Worm (Caenorhabditis elegans) whole organism, L3 larva: ENCODE data around the gene nspb-2.
A peak's percentile ranks its signal among the peaks of the same experiment; 100 is the strongest.

Experiments used
- elt-2 ChIP-seq: sonication (generic microtip); optimal IDR thresholded peaks from 2 replicates; lab custom pipeline; 2016; ENCODE audit warnings: missing genetic modification reagents, mild to moderate bottlenecking, missing genetic modification characterization, missing compliant biosample characterization
- nhr-77 ChIP-seq: fragments of 150-350 bp; optimal IDR thresholded peaks from 2 replicates; lab custom pipeline; 2014; ENCODE audit warnings: missing biosample characterization, missing genetic modification characterization

Gene nspb-2

DNA sequence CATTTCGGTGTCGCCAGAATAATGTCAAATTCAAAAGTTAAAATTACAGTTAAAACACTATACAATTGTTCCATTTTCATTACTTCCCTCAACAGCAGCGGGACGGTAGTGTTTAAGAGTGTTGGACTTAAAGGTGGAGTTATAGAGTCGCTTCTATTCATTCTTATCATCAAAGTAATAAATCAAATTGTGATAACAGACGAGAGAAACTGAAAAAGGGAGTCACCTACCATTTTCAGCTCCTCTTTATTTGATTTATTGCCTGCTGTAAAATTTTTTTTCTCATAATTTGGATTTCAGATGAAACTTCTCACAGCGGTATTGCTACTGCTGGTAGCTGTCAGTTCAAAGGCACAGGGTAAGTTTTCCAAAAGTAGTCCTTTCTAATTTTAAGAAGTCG is 48.4 kb downstream of the nspb-2 start, which contains the start of gene C01B10.6:
C01B10.6 (plus strand) TSS at position 301 of the 400 bp plus-strand sequence.
- TF ChIP-seq nhr-77 (tag; lab: Kevin White, UChicago) (no peak), elt-2 (tag; lab: Kevin White, UChicago) (peak; percentile 38)
